Worm (Caenorhabditis elegans): ENCODE results near the gene Y48E1C.4.
A peak's percentile ranks its signal among the peaks of the same experiment; 100 is the strongest.

Y48E1C.4 gene

DNA sequence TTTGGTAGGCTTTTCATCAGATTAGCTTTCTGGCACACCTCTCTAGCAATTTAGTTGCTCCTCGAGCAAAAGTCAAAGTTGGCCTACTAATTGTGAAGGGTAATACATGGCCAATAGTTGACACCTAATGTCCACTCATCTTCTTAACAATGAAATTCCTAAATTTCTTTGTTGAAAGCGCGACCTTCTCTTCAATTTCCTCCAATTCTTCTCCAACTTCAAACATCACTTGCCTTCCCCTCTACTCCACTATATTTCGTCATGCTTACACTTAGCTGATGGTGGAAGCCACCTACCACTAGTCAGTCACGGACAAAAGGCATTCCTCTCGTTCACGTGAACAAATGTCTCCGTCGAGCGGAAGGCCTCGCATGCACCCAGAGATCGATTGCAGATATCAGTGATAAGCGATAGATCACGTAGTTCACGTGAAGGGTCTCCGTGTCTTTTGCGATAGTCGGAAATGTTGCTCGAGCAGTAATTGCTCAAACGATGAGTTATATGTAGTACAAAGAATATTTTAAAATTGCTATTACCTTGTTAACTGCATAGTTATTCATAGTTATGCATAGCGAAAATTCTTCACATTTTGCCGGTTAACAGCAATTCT is 32.5 kb upstream of the Y48E1C.4 start, which contains the start of gene E01G4.3 (continued):
- TF ChIP-seq nhr-67 (tag; optimal IDR thresholded peaks at IDR 0.05), result no peak
- no peak for TF ChIP-seq lin-15B (tag; optimal IDR thresholded peaks at IDR 0.05)
- peak; percentile 80 for TF ChIP-seq ceh-28 (tag; optimal IDR thresholded peaks at IDR 0.05)
- no peak for TF ChIP-seq ztf-11 (tag; optimal IDR thresholded peaks at IDR 0.05)
- TF ChIP-seq mml-1 (tag; optimal IDR thresholded peaks at IDR 0.05), result peak; percentile 92
- no peak for TF ChIP-seq fkh-2 (tag; optimal IDR thresholded peaks at IDR 0.05)
- TF ChIP-seq skn-1 (tag; optimal IDR thresholded peaks at IDR 0.05), result peak; percentile 2
- no peak for TF ChIP-seq ceh-16 (tag; optimal IDR thresholded peaks at IDR 0.05)
- TF ChIP-seq R02D3.7 (tag; optimal IDR thresholded peaks at IDR 0.05), result no peak
- TF ChIP-seq nhr-77 (tag; optimal IDR thresholded peaks at IDR 0.05), result no peak

DNA sequence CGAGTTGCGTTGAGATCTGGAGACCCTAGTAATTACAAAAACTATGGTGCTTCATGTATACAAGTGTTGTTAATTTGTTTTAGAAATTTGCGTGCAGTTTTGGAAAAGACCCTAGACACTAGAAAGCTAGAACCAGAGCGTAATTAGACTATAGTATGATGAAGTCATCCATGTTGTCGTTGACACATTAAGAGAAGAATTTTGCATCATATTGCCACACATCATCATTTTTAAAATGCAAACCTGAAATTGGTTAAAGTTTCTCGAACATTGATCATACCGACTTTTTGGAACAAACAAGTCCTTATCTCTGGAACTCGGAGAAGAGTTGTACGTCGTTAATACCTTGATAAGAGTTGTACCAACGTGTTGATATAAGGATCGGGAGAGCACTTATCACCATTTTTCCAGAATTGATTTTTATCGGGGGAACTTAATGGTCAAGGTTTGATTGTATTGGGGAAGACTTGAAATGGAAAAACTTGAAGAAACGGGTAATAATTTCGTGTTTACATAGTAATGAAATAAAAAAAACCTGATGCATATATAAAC is 31.3 kb upstream of the Y48E1C.4 start:
- TF ChIP-seq unc-39 (tag; optimal IDR thresholded peaks at IDR 0.05) (no peak), fos-1 (tag; optimal IDR thresholded peaks at IDR 0.05) (no peak), nhr-67 (tag; optimal IDR thresholded peaks at IDR 0.05) (no peak), tbx-2 (tag; optimal IDR thresholded peaks at IDR 0.05) (no peak), nhr-25 (tag; optimal IDR thresholded peaks at IDR 0.05) (no peak), hmg-11 (tag; optimal IDR thresholded peaks at IDR 0.05) (no peak), ceh-82 (tag; optimal IDR thresholded peaks at IDR 0.05) (no peak), fkh-10 (GFP tag; optimal IDR thresholded peaks at IDR 0.05) (no peak), pha-4 (tag; optimal IDR thresholded peaks at IDR 0.05) (peak; percentile 46), mml-1 (tag; optimal IDR thresholded peaks at IDR 0.05) (no peak), ceh-28 (tag; optimal IDR thresholded peaks at IDR 0.05) (peak; percentile 30), skn-1 (tag; optimal IDR thresholded peaks at IDR 0.05) (peak; percentile 50), elt-2 (tag; optimal IDR thresholded peaks at IDR 0.05) (peak; percentile 98), ztf-4 (tag; optimal IDR thresholded peaks at IDR 0.05) (no peak), nhr-237 (tag; optimal IDR thresholded peaks at IDR 0.05) (no peak), elt-3 (tag; optimal IDR thresholded peaks at IDR 0.05) (no peak), jun-1 (tag; optimal IDR thresholded peaks at IDR 0.05) (peak; percentile 25), unc-62 (GFP tag; optimal IDR thresholded peaks at IDR 0.05) (no peak), ama-1 (optimal IDR thresholded peaks at IDR 0.05) (peak; percentile 19), ceh-9 (tag; optimal IDR thresholded peaks at IDR 0.05) (no peak), pqm-1 (tag; optimal IDR thresholded peaks at IDR 0.05) (peak; percentile 92), zag-1 (tag; optimal IDR thresholded peaks at IDR 0.05) (no peak), eor-1 (tag; optimal IDR thresholded peaks at IDR 0.05) (no peak)

DNA sequence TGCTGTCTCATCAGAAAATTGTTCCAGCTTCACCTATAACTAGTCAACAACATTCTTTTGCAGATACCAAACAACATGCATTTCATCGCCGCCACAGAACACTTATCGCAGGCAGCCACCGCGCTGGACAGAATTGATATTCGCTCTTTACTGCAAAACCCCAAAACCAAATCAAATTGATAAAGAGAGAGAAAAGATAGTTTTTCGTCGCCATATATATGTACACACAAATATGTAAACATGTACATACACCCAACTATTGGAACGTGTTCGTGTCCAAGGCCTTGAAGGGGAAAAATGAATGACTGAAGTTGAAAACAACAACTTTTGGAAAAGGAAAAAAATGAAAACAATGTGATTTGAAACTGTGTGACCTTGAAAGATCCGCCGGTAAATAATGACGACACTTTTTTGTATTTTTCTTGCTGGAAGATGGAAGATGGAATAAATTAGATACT is 28.8 kb upstream of the Y48E1C.4 start:
- peak; percentile 24 for TF ChIP-seq nfya-1 (tag; optimal IDR thresholded peaks at IDR 0.05; ENCODE audit: insufficient read depth)
- no peak for TF ChIP-seq tbx-2 (tag; optimal IDR thresholded peaks at IDR 0.05)
- TF ChIP-seq jun-1 (tag; optimal IDR thresholded peaks at IDR 0.05), result peak; percentile 73
- no peak for TF ChIP-seq nhr-67 (tag; optimal IDR thresholded peaks at IDR 0.05)
- peak; percentile 87 for TF ChIP-seq pqm-1 (tag; optimal IDR thresholded peaks at IDR 0.05)
- TF ChIP-seq snpc-4 (tag; optimal IDR thresholded peaks at IDR 0.05), result no peak
- no peak for TF ChIP-seq ceh-28 (tag; optimal IDR thresholded peaks at IDR 0.05)
- TF ChIP-seq elt-2 (tag; optimal IDR thresholded peaks at IDR 0.05), result peak; percentile 93
- peak; percentile 28 for TF ChIP-seq skn-1 (tag; optimal IDR thresholded peaks at IDR 0.05)
- peak in 1 of 3 experiments; percentile 26 for TF ChIP-seq elt-3 (tag; optimal IDR thresholded peaks at IDR 0.05)
- TF ChIP-seq pha-4 (tag; optimal IDR thresholded peaks at IDR 0.05), result peak; percentile 89
- TF ChIP-seq nhr-43 (tag; optimal IDR thresholded peaks at IDR 0.05; ENCODE audit: poor library complexity, severe bottlenecking), result peak; percentile 33
- no peak for TF ChIP-seq nhr-237 (tag; optimal IDR thresholded peaks at IDR 0.05)
- TF ChIP-seq ztf-4 (tag; optimal IDR thresholded peaks at IDR 0.05), result no peak
- TF ChIP-seq nhr-25 (tag; optimal IDR thresholded peaks at IDR 0.05), result peak; percentile 76

DNA sequence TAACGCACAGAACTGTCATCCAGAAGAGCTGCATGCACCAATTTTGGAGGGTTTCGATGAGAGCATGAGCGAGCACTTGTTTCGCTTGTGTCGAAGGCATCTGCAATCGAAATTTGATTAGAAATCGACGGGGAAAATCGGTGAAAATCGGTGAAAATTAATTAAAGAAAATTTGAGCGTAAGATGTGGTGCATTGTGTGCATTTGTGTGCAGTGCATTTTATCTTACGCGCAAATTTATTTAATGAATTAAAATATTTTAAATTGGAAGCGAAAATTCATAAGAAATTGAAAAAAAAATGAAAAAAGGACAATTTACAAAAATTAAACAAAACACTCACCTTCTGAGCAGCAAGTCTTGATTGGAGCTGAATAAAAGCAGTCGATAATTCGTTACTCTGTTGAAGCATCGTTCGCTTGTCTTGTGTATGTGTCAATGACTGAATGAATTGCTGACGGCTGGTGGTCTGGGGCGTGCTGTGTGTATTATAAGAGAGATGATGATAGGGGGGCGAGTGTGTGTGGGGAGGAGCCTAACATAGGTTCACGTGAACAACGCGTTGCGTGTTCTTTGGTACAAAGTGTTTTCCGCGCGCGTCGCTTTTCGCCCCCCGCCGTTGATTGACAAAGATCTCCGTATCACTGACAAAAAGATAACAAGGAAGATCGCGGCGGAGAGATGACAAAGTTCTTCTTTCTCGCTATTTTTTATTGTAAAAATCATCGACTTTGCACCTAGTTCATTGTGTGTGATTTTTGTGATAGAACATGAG is 25.2 kb upstream of the Y48E1C.4 start:
- peak; percentile 59 for TF ChIP-seq ceh-28 (tag; optimal IDR thresholded peaks at IDR 0.05)
- TF ChIP-seq daf-12 (tag; optimal IDR thresholded peaks at IDR 0.05), result no peak
- TF ChIP-seq tbx-2 (tag; optimal IDR thresholded peaks at IDR 0.05), result peak; percentile 37
- no peak for TF ChIP-seq nhr-12 (tag; optimal IDR thresholded peaks at IDR 0.05)
- peak; percentile 97 for TF ChIP-seq elt-2 (tag; optimal IDR thresholded peaks at IDR 0.05)
- peak; percentile 94 for TF ChIP-seq nhr-43 (tag; optimal IDR thresholded peaks at IDR 0.05; ENCODE audit: poor library complexity, severe bottlenecking)
- TF ChIP-seq ZK546.5 (tag; optimal IDR thresholded peaks at IDR 0.05), result no peak
- peak; percentile 86 for TF ChIP-seq jun-1 (tag; optimal IDR thresholded peaks at IDR 0.05)
- peak; percentile 4 for TF ChIP-seq R02D3.7 (tag; optimal IDR thresholded peaks at IDR 0.05)
- TF ChIP-seq nfya-1 (tag; optimal IDR thresholded peaks at IDR 0.05; ENCODE audit: insufficient read depth), result peak; percentile 74
- no peak for TF ChIP-seq nhr-28 (tag; optimal IDR thresholded peaks at IDR 0.05)
- peak; percentile 75 for TF ChIP-seq mdl-1 (tag; optimal IDR thresholded peaks at IDR 0.05)
- TF ChIP-seq aly-2 (tag; optimal IDR thresholded peaks at IDR 0.05), result no peak
- TF ChIP-seq ceh-16 (tag; optimal IDR thresholded peaks at IDR 0.05), result no peak
- TF ChIP-seq fkh-2 (tag; optimal IDR thresholded peaks at IDR 0.05), result no peak
- TF ChIP-seq ceh-82 (tag; optimal IDR thresholded peaks at IDR 0.05), result no peak
- TF ChIP-seq ama-1 (optimal IDR thresholded peaks at IDR 0.05), result peak; percentile 97
- TF ChIP-seq egl-27 (tag; optimal IDR thresholded peaks at IDR 0.05), result peak; percentile 84
- no peak for TF ChIP-seq nhr-237 (tag; optimal IDR thresholded peaks at IDR 0.05)
- TF ChIP-seq nhr-67 (tag; optimal IDR thresholded peaks at IDR 0.05), result no peak
- peak; percentile 58 for TF ChIP-seq nhr-11 (tag; optimal IDR thresholded peaks at IDR 0.05)
- TF ChIP-seq ztf-4 (tag; optimal IDR thresholded peaks at IDR 0.05), result no peak
- no peak for TF ChIP-seq ztf-11 (tag; optimal IDR thresholded peaks at IDR 0.05)
- peak; percentile 76 for TF ChIP-seq unc-62 (GFP tag; optimal IDR thresholded peaks at IDR 0.05)
- TF ChIP-seq pqm-1 (tag; optimal IDR thresholded peaks at IDR 0.05), result peak; percentile 87
- TF ChIP-seq lin-15B (tag; optimal IDR thresholded peaks at IDR 0.05), result peak; percentile 22

Measured in whole organism, L3 larva.